Fruit fly (Drosophila melanogaster) whole organism, embryonic: ENCODE results near the gene CG16812.

Experiments used
- Antp ChIP-seq: fragments of 200-800 bp; sonication (Bioruptor generic); optimal IDR thresholded peaks from 3 replicates; lab custom pipeline; 2016; ENCODE audit warnings: missing biosample characterization, missing genetic modification characterization
- Bgb ChIP-seq: fragments of 200-800 bp; sonication (Bioruptor generic); IDR thresholded peaks from 2 replicates; pipeline ENCODE4 v1.3.6; 2022; ENCODE audit warnings: missing biosample characterization, missing genetic modification characterization; ENCODE audit not compliant: partially characterized antibody
- CG10321 ChIP-seq: fragments of 200-800 bp; sonication (Bioruptor generic); IDR thresholded peaks from 2 replicates; pipeline ENCODE4 v1.3.6; 2022; ENCODE audit warnings: missing biosample characterization, missing genetic modification characterization
- CG11723 ChIP-seq: fragments of 200-800 bp; sonication (Bioruptor generic); optimal IDR thresholded peaks from 2 replicates; lab custom pipeline; 2017; ENCODE audit warnings: missing biosample characterization, mild to moderate bottlenecking, missing genetic modification characterization
- CG12104 ChIP-seq: fragments of 200-800 bp; sonication (Bioruptor generic); optimal IDR thresholded peaks from 3 replicates; lab custom pipeline; 2016; ENCODE audit warnings: missing biosample characterization, missing genetic modification characterization
- CG12155 ChIP-seq: fragments of 200-800 bp; sonication (Bioruptor generic); optimal IDR thresholded peaks from 3 replicates; lab custom pipeline; 2016; ENCODE audit warnings: missing biosample characterization, missing genetic modification characterization
- CG12299 ChIP-seq: fragments of 200-800 bp; sonication (Bioruptor generic); optimal IDR thresholded peaks from 2 replicates; lab custom pipeline; 2018; ENCODE audit warnings: missing biosample characterization, mild to moderate bottlenecking, missing genetic modification characterization
- CG12659 ChIP-seq: fragments of 200-800 bp; sonication (Bioruptor generic); optimal IDR thresholded peaks from 3 replicates; lab custom pipeline; 2017; ENCODE audit warnings: mild to moderate bottlenecking, missing biosample characterization, missing genetic modification reagents, missing genetic modification characterization
- CG14441 ChIP-seq: fragments of 200-800 bp; sonication (Bioruptor generic); IDR thresholded peaks from 2 replicates; pipeline ENCODE4 v1.3.6; 2022; ENCODE audit warnings: missing biosample characterization, missing genetic modification characterization
- CG1602 ChIP-seq: fragments of 200-800 bp; sonication (Bioruptor generic); optimal IDR thresholded peaks from 3 replicates; lab custom pipeline; 2016; ENCODE audit warnings: missing biosample characterization, missing genetic modification characterization
- CG18476 ChIP-seq: fragments of 200-800 bp; sonication (Bioruptor generic); optimal IDR thresholded peaks from 2 replicates; lab custom pipeline; 2016; ENCODE audit warnings: missing biosample characterization, mild to moderate bottlenecking, missing genetic modification characterization
- CG18599 ChIP-seq: fragments of 200-800 bp; sonication (Bioruptor generic); optimal IDR thresholded peaks from 3 replicates; lab custom pipeline; 2017; ENCODE audit warnings: missing biosample characterization, missing genetic modification characterization, mild to moderate bottlenecking, moderate library complexity, missing genetic modification reagents
- CG2199 ChIP-seq: fragments of 200-800 bp; sonication (Bioruptor generic); IDR thresholded peaks from 3 replicates; pipeline ENCODE4 v1.3.6; 2022; ENCODE audit warnings: missing biosample characterization, missing genetic modification characterization
- CG30020 ChIP-seq: fragments of 200-800 bp; optimal IDR thresholded peaks from 2 replicates; lab custom pipeline; 2019; ENCODE audit warnings: missing biosample characterization, mild to moderate bottlenecking, missing genetic modification characterization, moderate library complexity
- CG30403 ChIP-seq: fragments of 200-800 bp; sonication (Bioruptor generic); optimal IDR thresholded peaks from 3 replicates; lab custom pipeline; 2016; ENCODE audit warnings: missing biosample characterization, missing genetic modification characterization
- CG34224 ChIP-seq: fragments of 200-800 bp; sonication (Bioruptor generic); IDR thresholded peaks from 3 replicates; pipeline ENCODE4 v1.3.6; 2022; ENCODE audit warnings: missing biosample characterization, missing genetic modification characterization; ENCODE audit not compliant: partially characterized antibody
- CG3995 ChIP-seq: fragments of 200-800 bp; sonication (Bioruptor generic); optimal IDR thresholded peaks from 3 replicates; lab custom pipeline; 2016; ENCODE audit warnings: missing biosample characterization, missing genetic modification characterization
- CrebB ChIP-seq: fragments of 200-800 bp; sonication (Bioruptor generic); optimal IDR thresholded peaks from 3 replicates; lab custom pipeline; 2018; ENCODE audit warnings: missing biosample characterization, mild to moderate bottlenecking, missing genetic modification characterization
- E2f1 ChIP-seq: fragments of 200-800 bp; sonication (Bioruptor generic); IDR thresholded peaks from 2 replicates; pipeline ENCODE4 v1.3.6; 2022; ENCODE audit warnings: missing biosample characterization, missing genetic modification characterization
- Nf-YA ChIP-seq: fragments of 200-800 bp; sonication (Bioruptor generic); IDR thresholded peaks from 2 replicates; pipeline ENCODE4 v1.3.6; 2022; ENCODE audit warnings: missing biosample characterization, missing genetic modification characterization
- Poxn ChIP-seq: fragments of 200-800 bp; sonication (Bioruptor generic); IDR thresholded peaks from 2 replicates; pipeline ENCODE4 v1.3.6; 2022; ENCODE audit warnings: missing biosample characterization, missing genetic modification characterization
- Stat92E ChIP-seq, 3 experiments: fragments of >200 bp in 2 of 3; fragments of 200-800 bp in 1 of 3; sonication (Bioruptor generic) in 1 of 3; optimal IDR thresholded peaks; 2 replicates each; lab custom pipeline; 2017 to 2019; ENCODE audit warnings: missing biosample characterization in 3 of 3, missing genetic modification characterization in 3 of 3, mild to moderate bottlenecking in 1 of 3, moderate library complexity in 1 of 3
- Xrp1 ChIP-seq: fragments of 200-800 bp; sonication (Bioruptor generic); IDR thresholded peaks from 2 replicates; pipeline ENCODE4 v1.3.6; 2022; ENCODE audit warnings: missing biosample characterization, missing genetic modification characterization
- ato ChIP-seq: fragments of 200-800 bp; sonication (Bioruptor generic); IDR thresholded peaks from 2 replicates; pipeline ENCODE4 v1.3.6; 2022; ENCODE audit warnings: missing biosample characterization, missing genetic modification characterization; ENCODE audit not compliant: partially characterized antibody
- bbx ChIP-seq: fragments of 200-800 bp; sonication (Bioruptor generic); IDR thresholded peaks from 2 replicates; pipeline ENCODE4 v1.3.6; 2022; ENCODE audit warnings: missing biosample characterization, missing genetic modification characterization; ENCODE audit not compliant: partially characterized antibody
- ci ChIP-seq: fragments of 200-800 bp; sonication (Bioruptor generic); IDR thresholded peaks from 3 replicates; pipeline ENCODE4 v1.3.6; 2022; ENCODE audit warnings: missing biosample characterization, missing genetic modification characterization
- cwo ChIP-seq: fragments of 200-800 bp; sonication (Bioruptor generic); optimal IDR thresholded peaks from 3 replicates; lab custom pipeline; 2017; ENCODE audit warnings: missing biosample characterization, missing genetic modification characterization, mild to moderate bottlenecking, moderate library complexity, missing genetic modification reagents
- en ChIP-seq: fragments of 200-800 bp; sonication (Bioruptor generic); optimal IDR thresholded peaks from 2 replicates; lab custom pipeline; 2016; ENCODE audit warnings: missing biosample characterization, missing genetic modification characterization
- esg ChIP-seq: fragments of 200-800 bp; sonication (Bioruptor generic); conservative IDR thresholded peaks from 2 replicates; pipeline ENCODE4 v1.3.6; 2022; ENCODE audit warnings: missing biosample characterization, missing genetic modification characterization
- ewg ChIP-seq: fragments of 200-800 bp; sonication (Bioruptor generic); optimal IDR thresholded peaks from 3 replicates; lab custom pipeline; 2017; ENCODE audit warnings: mild to moderate bottlenecking, missing biosample characterization, missing genetic modification reagents, missing genetic modification characterization
- gfzf ChIP-seq: fragments of 200-800 bp; sonication (Bioruptor generic); optimal IDR thresholded peaks from 2 replicates; lab custom pipeline; 2016; ENCODE audit warnings: missing biosample characterization, mild to moderate bottlenecking, missing genetic modification characterization, moderate library complexity
- ham ChIP-seq: fragments of 200-800 bp; sonication (Bioruptor generic); IDR thresholded peaks from 2 replicates; pipeline ENCODE4 v1.3.6; 2022; ENCODE audit warnings: missing biosample characterization, missing genetic modification characterization
- her ChIP-seq: fragments of 200-800 bp; sonication (Bioruptor generic); optimal IDR thresholded peaks from 2 replicates; lab custom pipeline; 2016; ENCODE audit warnings: missing biosample characterization, missing genetic modification characterization
- lola ChIP-seq, 3 experiments: fragments of >200 bp in 2 of 3; fragments of 200-800 bp in 1 of 3; sonication (Bioruptor generic) in 1 of 3; optimal IDR thresholded peaks; 2 replicates each; lab custom pipeline; 2017 to 2019; ENCODE audit warnings: missing biosample characterization in 3 of 3, missing genetic modification characterization in 3 of 3, mild to moderate bottlenecking in 1 of 3, moderate library complexity in 1 of 3
- pan ChIP-seq, 4 experiments: fragments of >200 bp in 3 of 4; fragments of 200-800 bp in 1 of 4; sonication (Bioruptor generic) in 1 of 4; optimal IDR thresholded peaks in 3 of 4; IDR thresholded peaks in 1 of 4; 2 replicates each; pipeline versions ENCODE4 v1.3.6 to Lab custom; 2017 to 2022; ENCODE audit warnings: missing biosample characterization in 2 of 4, missing genetic modification characterization in 2 of 4, mixed read lengths in 1 of 4
- pros ChIP-seq: fragments of 200-800 bp; sonication (Bioruptor generic); optimal IDR thresholded peaks from 3 replicates; lab custom pipeline; 2019; ENCODE audit warnings: missing biosample characterization, mild to moderate bottlenecking, missing genetic modification characterization, moderate library complexity
- row ChIP-seq: fragments of 200-800 bp; sonication (Bioruptor generic); IDR thresholded peaks from 3 replicates; pipeline ENCODE4 v1.3.6; 2022; ENCODE audit warnings: missing biosample characterization, missing genetic modification characterization
- stwl ChIP-seq: fragments of 200-800 bp; sonication (Bioruptor generic); optimal IDR thresholded peaks from 3 replicates; lab custom pipeline; 2018; ENCODE audit warnings: missing biosample characterization, mild to moderate bottlenecking, missing genetic modification characterization, moderate library complexity
- sug ChIP-seq: fragments of 200-800 bp; optimal IDR thresholded peaks from 2 replicates; lab custom pipeline; 2019; ENCODE audit warnings: missing biosample characterization, mild to moderate bottlenecking, missing genetic modification characterization, moderate library complexity
- tgo ChIP-seq: fragments of 200-800 bp; sonication (Bioruptor generic); IDR thresholded peaks from 3 replicates; pipeline ENCODE4 v1.3.6; 2022; ENCODE audit warnings: missing biosample characterization, missing genetic modification characterization
- vnd ChIP-seq: fragments of 200-800 bp; sonication (Bioruptor generic); IDR thresholded peaks from 3 replicates; pipeline ENCODE4 v1.3.6; 2022; ENCODE audit warnings: missing biosample characterization, missing genetic modification characterization; ENCODE audit not compliant: partially characterized antibody

The CG16812 gene

DNA sequence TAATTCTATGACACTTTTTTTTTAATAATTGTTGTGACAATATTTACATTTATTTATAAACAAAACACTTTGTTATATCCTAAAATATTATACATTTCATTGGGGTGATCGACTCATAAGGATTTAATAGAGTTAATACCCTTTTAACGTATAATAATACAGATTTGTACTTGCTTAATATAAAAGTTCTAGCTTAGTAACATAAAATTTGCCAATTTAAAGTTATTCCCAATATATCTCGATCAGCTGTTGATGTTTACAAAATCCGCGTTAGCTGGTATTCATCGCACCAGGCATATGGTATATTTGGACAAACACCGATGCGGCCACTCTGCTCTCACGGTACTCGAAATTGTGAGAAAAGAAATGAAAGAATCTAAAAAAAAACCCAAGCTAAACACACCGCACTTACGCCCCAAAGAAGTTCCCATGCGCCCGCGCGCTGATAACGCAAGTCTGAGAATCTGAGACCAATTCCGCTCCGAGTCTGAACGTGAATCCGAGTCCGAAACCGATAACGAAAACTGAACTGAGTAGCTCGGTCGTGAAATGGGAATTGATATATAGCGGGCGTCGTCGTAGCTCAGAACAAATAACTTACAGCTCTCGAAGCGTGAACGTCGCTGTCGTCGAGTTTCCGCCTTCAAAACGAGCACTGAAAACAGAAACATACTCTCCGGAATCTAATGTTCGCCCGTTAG lies 18.8 kb upstream of the CG16812 start, which contains the start of gene Pect (continued):
- TF ChIP-seq Xrp1 (peak; percentile 19; the same call in 1 of the 2 replicates), Nf-YA (GFP tag; lab: Robert Waterston, UW) (no peak), Poxn (GFP tag; lab: Robert Waterston, UW) (no peak), CG3995 (GFP tag; lab: Kevin White, UChicago) (no peak), gfzf (GFP tag; lab: Kevin White, UChicago) (peak; percentile 89), pros (GFP tag; lab: Kevin White, UChicago) (peak; percentile 31), cwo (GFP tag; lab: Kevin White, UChicago) (peak; percentile 57), Stat92E (GFP tag; optimal IDR thresholded peaks at IDR 0.05; lab: Kevin White, UChicago) (peak in 1 of 3 experiments; percentile 41), ham (GFP tag; lab: Robert Waterston, UW) (peak; percentile 34; the same call in 1 of the 2 replicates), ci (GFP tag; lab: Robert Waterston, UW) (peak; percentile 9; the same call in 1 of the 3 replicates), CG12659 (GFP tag; lab: Kevin White, UChicago) (peak; percentile 11), lola (GFP tag; optimal IDR thresholded peaks at IDR 0.05; lab: Kevin White, UChicago) (peak in 1 of 3 experiments; percentile 26), her (peak; percentile 98), sug (tag; lab: Kevin White, UChicago) (peak; percentile 29), CG1602 (GFP tag; lab: Kevin White, UChicago) (peak; percentile 43), bbx (GFP tag; lab: Robert Waterston, UW) (peak; percentile 49), CG18476 (GFP tag; lab: Kevin White, UChicago) (peak; percentile 19), row (GFP tag; lab: Robert Waterston, UW) (peak; percentile 81), esg (0 out of 2 replicates have a peak, but pooled peaks have one; percentile 9), E2f1 (peak; percentile 54; the same call in 1 of the 2 replicates), CG12299 (tag; lab: Kevin White, UChicago) (peak; percentile 49), CG2199 (GFP tag; lab: Robert Waterston, UW) (0 out of 3 replicates have a peak, but pooled peaks have one; percentile 54), Antp (GFP tag; lab: Kevin White, UChicago) (peak; percentile 24), CG10321 (GFP tag; lab: Robert Waterston, UW) (no peak), pan (optimal IDR thresholded peaks at IDR 0.05; lab: Kevin White, UChicago) (no peak), pan (GFP tag; optimal IDR thresholded peaks at IDR 0.05 in 1 of 2, IDR thresholded peaks at IDR 0.05 in 1 of 2) (peak in 1 of 2 experiments; percentile 4), vnd (GFP tag; lab: Robert Waterston, UW) (peak; percentile 40; the same call in 1 of the 3 replicates), en (GFP tag; lab: Kevin White, UChicago) (no peak), CG30020 (tag; lab: Kevin White, UChicago) (peak; percentile 16), stwl (tag; lab: Kevin White, UChicago) (peak; percentile 9), ewg (GFP tag; lab: Kevin White, UChicago) (peak; percentile 98), CG12155 (GFP tag; lab: Kevin White, UChicago) (peak; percentile 8), ato (GFP tag; lab: Robert Waterston, UW) (peak; percentile 28; the same call in 1 of the 2 replicates), tgo (GFP tag; lab: Robert Waterston, UW) (peak; percentile 37; the same call in 2 of the 3 replicates), CG34224 (GFP tag; lab: Robert Waterston, UW) (peak; percentile 32; the same call in 1 of the 3 replicates), CG11723 (GFP tag; lab: Kevin White, UChicago) (no peak), CG12104 (GFP tag; lab: Kevin White, UChicago) (peak; percentile 8), CrebB (tag; lab: Kevin White, UChicago) (peak; percentile 42), CG18599 (no peak), Bgb (peak; percentile 65; the same call in 1 of the 2 replicates), CG30403 (GFP tag; lab: Kevin White, UChicago) (peak; percentile 26), CG14441 (GFP tag; lab: Robert Waterston, UW) (no peak)
